Fruit fly (Drosophila melanogaster) whole organism, embryonic: ENCODE data around the gene dpr14.

Experiments
- Abd-B ChIP-seq: fragments of 200-800 bp; sonication (Bioruptor generic); optimal IDR thresholded peaks from 2 replicates; lab custom pipeline; 2018; ENCODE audit warnings: missing biosample characterization, mild to moderate bottlenecking, missing genetic modification characterization, moderate library complexity
- CG10147 ChIP-seq: fragments of 200-800 bp; sonication (Bioruptor generic); optimal IDR thresholded peaks from 2 replicates; lab custom pipeline; 2019; ENCODE audit warnings: missing biosample characterization, mild to moderate bottlenecking, missing genetic modification characterization, moderate library complexity
- CG10274 ChIP-seq: fragments of 200-800 bp; sonication (Bioruptor generic); optimal IDR thresholded peaks from 3 replicates; lab custom pipeline; 2017; ENCODE audit warnings: missing biosample characterization, mild to moderate bottlenecking, missing genetic modification characterization
- CG10431 ChIP-seq: fragments of 200-800 bp; sonication (Bioruptor generic); optimal IDR thresholded peaks from 3 replicates; lab custom pipeline; 2018; ENCODE audit warnings: missing biosample characterization, mild to moderate bottlenecking, missing genetic modification characterization
- CG11247 ChIP-seq: fragments of 200-800 bp; sonication (Bioruptor generic); IDR thresholded peaks from 2 replicates; pipeline ENCODE4 v1.3.6; 2022; ENCODE audit warnings: missing biosample characterization, missing genetic modification characterization
- CG11398 ChIP-seq: fragments of 200-800 bp; sonication (Bioruptor generic); optimal IDR thresholded peaks from 2 replicates; lab custom pipeline; 2016; ENCODE audit warnings: missing biosample characterization, missing genetic modification characterization
- CG12769 ChIP-seq: fragments of 200-800 bp; sonication (Bioruptor generic); optimal IDR thresholded peaks from 2 replicates; lab custom pipeline; 2019; ENCODE audit warnings: missing biosample characterization, mild to moderate bottlenecking, missing genetic modification characterization, moderate library complexity
- CG13424 ChIP-seq: fragments of 200-800 bp; sonication (Bioruptor generic); optimal IDR thresholded peaks from 2 replicates; lab custom pipeline; 2019; ENCODE audit warnings: missing biosample characterization, mild to moderate bottlenecking, missing genetic modification characterization, moderate library complexity
- CG15269 ChIP-seq: fragments of 200-800 bp; sonication (Bioruptor generic); optimal IDR thresholded peaks from 2 replicates; lab custom pipeline; 2018; ENCODE audit warnings: missing biosample characterization, mild to moderate bottlenecking, missing genetic modification characterization, moderate library complexity
- CG1603 ChIP-seq: fragments of 200-800 bp; sonication (Bioruptor generic); optimal IDR thresholded peaks from 2 replicates; lab custom pipeline; 2019; ENCODE audit warnings: missing biosample characterization, mild to moderate bottlenecking, missing genetic modification characterization, moderate library complexity
- CG17186 ChIP-seq: fragments of 200-800 bp; sonication (Bioruptor generic); optimal IDR thresholded peaks from 3 replicates; lab custom pipeline; 2017; ENCODE audit warnings: missing biosample characterization, missing genetic modification reagents, missing genetic modification characterization
- CG17802 ChIP-seq: fragments of 200-800 bp; sonication (Bioruptor generic); optimal IDR thresholded peaks from 2 replicates; lab custom pipeline; 2018; ENCODE audit warnings: missing biosample characterization, mild to moderate bottlenecking, missing genetic modification characterization, moderate library complexity
- CG17912 ChIP-seq: fragments of 200-800 bp; sonication (Bioruptor generic); optimal IDR thresholded peaks from 2 replicates; lab custom pipeline; 2018; ENCODE audit warnings: missing biosample characterization, mild to moderate bottlenecking, missing genetic modification characterization
- CG2199 ChIP-seq: fragments of 200-800 bp; sonication (Bioruptor generic); IDR thresholded peaks from 3 replicates; pipeline ENCODE4 v1.3.6; 2022; ENCODE audit warnings: missing biosample characterization, missing genetic modification characterization
- CG30020 ChIP-seq: fragments of 200-800 bp; optimal IDR thresholded peaks from 2 replicates; lab custom pipeline; 2019; ENCODE audit warnings: missing biosample characterization, mild to moderate bottlenecking, missing genetic modification characterization, moderate library complexity
- CG30403 ChIP-seq: fragments of 200-800 bp; sonication (Bioruptor generic); optimal IDR thresholded peaks from 3 replicates; lab custom pipeline; 2016; ENCODE audit warnings: missing biosample characterization, missing genetic modification characterization
- CG32532 ChIP-seq: fragments of 200-800 bp; sonication (Bioruptor generic); IDR thresholded peaks from 2 replicates; pipeline ENCODE4 v1.3.6; 2022; ENCODE audit warnings: missing biosample characterization, missing genetic modification characterization
- CG3995 ChIP-seq: fragments of 200-800 bp; sonication (Bioruptor generic); optimal IDR thresholded peaks from 3 replicates; lab custom pipeline; 2016; ENCODE audit warnings: missing biosample characterization, missing genetic modification characterization
- CG4282 ChIP-seq: fragments of 200-800 bp; sonication (Bioruptor generic); optimal IDR thresholded peaks from 2 replicates; lab custom pipeline; 2016; ENCODE audit warnings: missing biosample characterization, missing genetic modification characterization
- CG4730 ChIP-seq: fragments of 200-800 bp; sonication (Bioruptor generic); IDR thresholded peaks from 2 replicates; pipeline ENCODE4 v1.3.6; 2022; ENCODE audit warnings: missing biosample characterization, missing genetic modification characterization
- CG9609 ChIP-seq: fragments of 200-800 bp; sonication (Bioruptor generic); optimal IDR thresholded peaks from 3 replicates; lab custom pipeline; 2016; ENCODE audit warnings: missing biosample characterization, missing genetic modification characterization
- Deaf1 ChIP-seq: fragments of 200-800 bp; optimal IDR thresholded peaks from 3 replicates; lab custom pipeline; 2019; ENCODE audit warnings: missing biosample characterization, mild to moderate bottlenecking, missing genetic modification characterization, moderate library complexity
- Dref ChIP-seq: fragments of 200-800 bp; sonication (Bioruptor generic); IDR thresholded peaks from 2 replicates; pipeline ENCODE4 v1.3.6; 2022; ENCODE audit warnings: missing biosample characterization, missing genetic modification characterization
- HmgZ ChIP-seq: fragments of 200-800 bp; sonication (Bioruptor generic); optimal IDR thresholded peaks from 2 replicates; lab custom pipeline; 2018; ENCODE audit warnings: missing biosample characterization, mild to moderate bottlenecking, missing genetic modification characterization
- Hmx ChIP-seq: fragments of 200-800 bp; sonication (Bioruptor generic); optimal IDR thresholded peaks from 2 replicates; lab custom pipeline; 2016; ENCODE audit warnings: missing biosample characterization, missing genetic modification characterization
- Mes4 ChIP-seq: fragments of 200-800 bp; sonication (Bioruptor generic); optimal IDR thresholded peaks from 2 replicates; lab custom pipeline; 2016; ENCODE audit warnings: missing biosample characterization, missing genetic modification characterization
- Myb ChIP-seq: fragments of 200-800 bp; sonication (Bioruptor generic); optimal IDR thresholded peaks from 2 replicates; lab custom pipeline; 2016; ENCODE audit warnings: missing biosample characterization, missing genetic modification characterization
- NFAT ChIP-seq: fragments of 200-800 bp; sonication (Bioruptor generic); IDR thresholded peaks from 2 replicates; pipeline ENCODE4 v1.3.6; 2022; ENCODE audit warnings: missing biosample characterization, missing genetic modification characterization
- Oaz ChIP-seq: fragments of 200-800 bp; sonication (Bioruptor generic); IDR thresholded peaks from 2 replicates; pipeline ENCODE4 v1.3.6; 2022; ENCODE audit warnings: missing biosample characterization, missing genetic modification characterization
- bbx ChIP-seq: fragments of 200-800 bp; sonication (Bioruptor generic); IDR thresholded peaks from 2 replicates; pipeline ENCODE4 v1.3.6; 2022; ENCODE audit warnings: missing biosample characterization, missing genetic modification characterization; ENCODE audit not compliant: partially characterized antibody
- chinmo ChIP-seq: fragments of 200-800 bp; sonication (Bioruptor generic); IDR thresholded peaks from 4 replicates; pipeline ENCODE4 v1.3.6; 2022; ENCODE audit warnings: missing biosample characterization, missing genetic modification characterization; ENCODE audit not compliant: partially characterized antibody
- exex ChIP-seq: fragments of 200-800 bp; sonication (Bioruptor generic); optimal IDR thresholded peaks from 4 replicates; lab custom pipeline; 2018; ENCODE audit warnings: missing biosample characterization, mild to moderate bottlenecking, missing genetic modification characterization, moderate library complexity
- gfzf ChIP-seq: fragments of 200-800 bp; sonication (Bioruptor generic); optimal IDR thresholded peaks from 2 replicates; lab custom pipeline; 2016; ENCODE audit warnings: missing biosample characterization, mild to moderate bottlenecking, missing genetic modification characterization, moderate library complexity
- lab ChIP-seq: fragments of 200-800 bp; sonication (Bioruptor generic); optimal IDR thresholded peaks from 3 replicates; lab custom pipeline; 2017; ENCODE audit warnings: missing biosample characterization, missing genetic modification characterization, mild to moderate bottlenecking, moderate library complexity, missing genetic modification reagents
- luna ChIP-seq: fragments of 200-800 bp; sonication (Bioruptor generic); optimal IDR thresholded peaks from 2 replicates; lab custom pipeline; 2016; ENCODE audit warnings: missing biosample characterization, missing genetic modification characterization
- nerfin-1 ChIP-seq: fragments of 200-800 bp; sonication (Bioruptor generic); optimal IDR thresholded peaks from 3 replicates; lab custom pipeline; 2019; ENCODE audit warnings: missing biosample characterization, mild to moderate bottlenecking, missing genetic modification characterization, moderate library complexity
- nmo ChIP-seq: fragments of 200-800 bp; sonication (Bioruptor generic); optimal IDR thresholded peaks from 2 replicates; lab custom pipeline; 2018; ENCODE audit warnings: missing biosample characterization, mild to moderate bottlenecking, missing genetic modification characterization, moderate library complexity
- onecut ChIP-seq: fragments of 200-800 bp; sonication (Bioruptor generic); IDR thresholded peaks from 2 replicates; pipeline ENCODE4 v1.3.6; 2022; ENCODE audit warnings: missing biosample characterization, missing genetic modification characterization
- pan ChIP-seq, 4 experiments: fragments of >200 bp in 3 of 4; fragments of 200-800 bp in 1 of 4; sonication (Bioruptor generic) in 1 of 4; optimal IDR thresholded peaks in 3 of 4; IDR thresholded peaks in 1 of 4; 2 replicates each; pipeline versions ENCODE4 v1.3.6 to Lab custom; 2017 to 2022; ENCODE audit warnings: missing biosample characterization in 2 of 4, missing genetic modification characterization in 2 of 4, mixed read lengths in 1 of 4
- pum ChIP-seq: fragments of 200-800 bp; sonication (Bioruptor generic); optimal IDR thresholded peaks from 2 replicates; lab custom pipeline; 2016; ENCODE audit warnings: missing biosample characterization, missing genetic modification characterization
- row ChIP-seq: fragments of 200-800 bp; sonication (Bioruptor generic); IDR thresholded peaks from 3 replicates; pipeline ENCODE4 v1.3.6; 2022; ENCODE audit warnings: missing biosample characterization, missing genetic modification characterization
- scrt ChIP-seq: fragments of 200-800 bp; sonication (Bioruptor generic); optimal IDR thresholded peaks from 2 replicates; lab custom pipeline; 2018; ENCODE audit warnings: missing biosample characterization, mild to moderate bottlenecking, missing genetic modification characterization, moderate library complexity
- ssp ChIP-seq: fragments of 200-800 bp; sonication (Bioruptor generic); IDR thresholded peaks from 2 replicates; pipeline ENCODE4 v1.3.6; 2022; ENCODE audit warnings: missing biosample characterization, missing genetic modification characterization

Gene dpr14

dm6 chrX:7935798-7936572 lies 27.9 kb upstream of the dpr14 start, which contains the start of gene Ubr3 (continued):
- TF ChIP-seq Hmx (GFP tag; lab: Kevin White, UChicago) = no peak
- TF ChIP-seq bbx (GFP tag; lab: Robert Waterston, UW) = peak; percentile 64
- TF ChIP-seq HmgZ (tag; lab: Kevin White, UChicago) = peak; percentile 49
- TF ChIP-seq CG10274 (GFP tag; lab: Kevin White, UChicago) = no peak
- TF ChIP-seq CG10147 (GFP tag; lab: Kevin White, UChicago) = peak; percentile 39
- TF ChIP-seq row = peak; percentile 26; the same call in 1 of the 3 replicates
- 0 out of 2 replicates have a peak, but pooled peaks have one; percentile 21 for TF ChIP-seq NFAT (GFP tag; lab: Robert Waterston, UW)
- TF ChIP-seq CG10431 (GFP tag; lab: Kevin White, UChicago) = no peak
- TF ChIP-seq pan (optimal IDR thresholded peaks at IDR 0.05; lab: Kevin White, UChicago) = no peak
- no peak for TF ChIP-seq pan (GFP tag; optimal IDR thresholded peaks at IDR 0.05 in 1 of 2, IDR thresholded peaks at IDR 0.05 in 1 of 2)
- TF ChIP-seq nmo (GFP tag; lab: Kevin White, UChicago) = peak; percentile 34
- no peak for TF ChIP-seq onecut (GFP tag; lab: Robert Waterston, UW)
- TF ChIP-seq CG4730 (GFP tag; lab: Robert Waterston, UW) = no peak
- no peak for TF ChIP-seq Oaz
- no peak for TF ChIP-seq CG11247 (GFP tag; lab: Robert Waterston, UW)
- peak; percentile 43 for TF ChIP-seq CG12769 (tag; lab: Kevin White, UChicago)
- no peak for TF ChIP-seq CG13424 (tag; lab: Kevin White, UChicago)
- peak; percentile 2 for TF ChIP-seq CG15269 (tag; lab: Kevin White, UChicago)
- TF ChIP-seq CG11398 (GFP tag; lab: Kevin White, UChicago) = peak; percentile 4
- peak; percentile 87 for TF ChIP-seq Dref (GFP tag; lab: Robert Waterston, UW)
- peak; percentile 90 for TF ChIP-seq ssp
- TF ChIP-seq chinmo (GFP tag; lab: Robert Waterston, UW) = 0 out of 4 replicates have a peak, but pooled peaks have one; percentile 30
- peak; percentile 26 for TF ChIP-seq Myb
- TF ChIP-seq CG17802 = peak; percentile 50
- peak; percentile 22 for TF ChIP-seq nerfin-1
- TF ChIP-seq Mes4 (GFP tag; lab: Kevin White, UChicago) = no peak
- no peak for TF ChIP-seq CG17912 (GFP tag; lab: Kevin White, UChicago)
- no peak for TF ChIP-seq luna (GFP tag; lab: Kevin White, UChicago)
- TF ChIP-seq CG30403 (GFP tag; lab: Kevin White, UChicago) = no peak
- peak; percentile 7 for TF ChIP-seq exex
- peak; percentile 69 for TF ChIP-seq gfzf (GFP tag; lab: Kevin White, UChicago)
- TF ChIP-seq CG32532 (GFP tag; lab: Robert Waterston, UW) = 0 out of 2 replicates have a peak, but pooled peaks have one; percentile 18
- TF ChIP-seq Abd-B (GFP tag; lab: Kevin White, UChicago) = peak; percentile 25
- peak; percentile 69 for TF ChIP-seq Deaf1 (tag; lab: Kevin White, UChicago)
- no peak for TF ChIP-seq scrt (GFP tag; lab: Kevin White, UChicago)
- no peak for TF ChIP-seq CG4282 (GFP tag; lab: Kevin White, UChicago)
- TF ChIP-seq pum (GFP tag; lab: Kevin White, UChicago) = no peak
- peak; percentile 47 for TF ChIP-seq lab (GFP tag; lab: Kevin White, UChicago)
- TF ChIP-seq CG3995 (GFP tag; lab: Kevin White, UChicago) = no peak
- peak; percentile 41 for TF ChIP-seq CG17186 (GFP tag; lab: Kevin White, UChicago)
- TF ChIP-seq CG1603 = peak; percentile 71
- no peak for TF ChIP-seq CG2199 (GFP tag; lab: Robert Waterston, UW)
- TF ChIP-seq CG9609 (GFP tag; lab: Kevin White, UChicago) = peak; percentile 2
- peak; percentile 29 for TF ChIP-seq CG30020
- TF ChIP-seq, all 482 proteins: peak for 123
